Worm (Caenorhabditis elegans) whole organism, L1 larva: ENCODE measurements around the gene eor-2.

ENCODE experiments used
- elt-3 ChIP-seq, 6 experiments: fragments of 150-350 bp in 1 of 6; sonication (generic microtip); optimal IDR thresholded peaks; 2 replicates each; lab custom pipeline; 2017 to 2018; ENCODE audit warnings: missing biosample characterization in 6 of 6, missing genetic modification characterization in 6 of 6, inconsistent platforms in 1 of 6
- jun-1 ChIP-seq: fragments of 150-350 bp; optimal IDR thresholded peaks from 2 replicates; lab custom pipeline; 2014; ENCODE audit warnings: missing biosample characterization, missing genetic modification reagents, missing genetic modification characterization
- lin-15B ChIP-seq: fragments of 150-350 bp; sonication (generic microtip); optimal IDR thresholded peaks from 3 replicates; lab custom pipeline; 2014; ENCODE audit warnings: missing biosample characterization, missing genetic modification characterization
- mdl-1 ChIP-seq, 2 experiments: fragments of 150-350 bp; optimal IDR thresholded peaks; 2 replicates each; lab custom pipeline; 2014 to 2017; ENCODE audit warnings: missing biosample characterization in 2 of 2, missing genetic modification characterization in 2 of 2, inconsistent platforms in 1 of 2
- sox-4 ChIP-seq: sonication (generic microtip); optimal IDR thresholded peaks from 2 replicates; lab custom pipeline; 2016; ENCODE audit warnings: missing genetic modification characterization, missing compliant biosample characterization
- unc-130 ChIP-seq: fragments of 150-350 bp; optimal IDR thresholded peaks from 2 replicates; lab custom pipeline; 2017; ENCODE audit warnings: missing biosample characterization, missing genetic modification characterization, inconsistent platforms

DNA sequence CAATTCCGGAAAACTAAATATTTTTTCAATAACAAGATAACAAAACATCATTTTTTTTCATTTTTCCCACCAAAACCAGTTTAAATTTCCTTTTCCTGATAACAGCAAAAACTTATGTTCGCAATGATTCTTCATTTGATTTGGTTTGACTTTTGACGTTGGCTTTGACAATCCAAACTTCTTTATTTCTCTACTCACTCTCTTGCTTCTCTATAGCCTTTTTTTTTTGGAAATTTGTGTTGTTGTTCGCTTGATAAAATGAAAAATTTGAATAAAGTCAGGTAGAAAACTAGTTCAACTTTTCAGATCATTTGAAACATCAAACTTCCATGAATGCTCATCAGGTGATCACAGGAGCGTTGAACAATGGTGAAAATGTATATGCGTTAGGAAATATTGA lies 8.3 kb downstream of the eor-2 start, which contains the start of gene rbc-1:
- TF ChIP-seq sox-4 (tag; lab: Kevin White, UChicago) (no peak), lin-15B (tag; lab: Kevin White, UChicago) (no peak), mdl-1 (tag; optimal IDR thresholded peaks at IDR 0.05; lab: Kevin White, UChicago) (no peak), jun-1 (tag; lab: Kevin White, UChicago) (no peak), elt-3 (tag; optimal IDR thresholded peaks at IDR 0.05; lab: Kevin White, UChicago) (no peak), unc-130 (tag; lab: Kevin White, UChicago) (no peak)
